Worm (Caenorhabditis elegans): ENCODE measurements around the gene ift-43.

DNA sequence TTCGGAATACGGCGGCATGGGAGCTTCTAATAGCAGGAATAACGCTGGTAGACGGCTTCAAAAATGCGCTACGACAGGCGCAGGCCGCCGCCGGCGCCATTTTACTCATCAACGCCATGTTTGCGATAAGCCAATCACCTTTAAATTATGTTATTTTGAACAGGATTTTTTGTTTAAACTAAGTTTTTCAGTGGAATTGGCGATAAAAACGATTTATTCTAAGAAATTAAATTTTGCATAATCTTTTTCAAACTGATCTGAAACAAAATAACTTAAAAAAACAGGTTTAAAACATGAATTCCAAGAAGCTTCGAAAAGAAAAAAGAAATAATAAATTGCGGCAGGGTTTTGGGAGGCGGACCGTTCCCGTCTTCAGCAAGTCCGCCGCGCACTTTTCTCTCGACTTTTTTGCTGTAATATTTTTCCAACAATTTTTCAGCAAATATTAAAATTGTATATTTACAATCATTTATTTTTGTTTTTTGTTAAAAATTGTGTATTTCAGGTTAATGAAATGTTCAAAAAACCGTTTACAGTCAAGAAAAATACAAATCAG is 30.7 kb upstream of the ift-43 start, which contains the start of the genes ndub-5 and eif-2D:
- no peak for TF ChIP-seq pha-4 (GFP tag; IDR thresholded peaks at IDR 0.05)
- TF ChIP-seq pha-4 (tag; optimal IDR thresholded peaks at IDR 0.05) = no peak
- no peak for TF ChIP-seq egl-27 (tag; optimal IDR thresholded peaks at IDR 0.05)
- TF ChIP-seq ztf-11 (tag; optimal IDR thresholded peaks at IDR 0.05) = no peak
- no peak for TF ChIP-seq spr-1 (tag; optimal IDR thresholded peaks at IDR 0.05)
- TF ChIP-seq unc-62 (GFP tag; optimal IDR thresholded peaks at IDR 0.05 in 1 of 2) = peak in 1 of 2 experiments; percentile 15
- TF ChIP-seq unc-62 (tag; optimal IDR thresholded peaks at IDR 0.05) = no peak
- TF ChIP-seq nhr-25 (tag; optimal IDR thresholded peaks at IDR 0.05; ENCODE audit: borderline replicate concordance, insufficient read depth) = no peak
